Fruit fly (Drosophila melanogaster) whole organism, adult: ENCODE data around the gene CG18661.

ENCODE experiments used
- CG33017 ChIP-seq: fragments of 200-800 bp; sonication (Bioruptor generic); optimal IDR thresholded peaks from 2 replicates; lab custom pipeline; 2018; ENCODE audit warnings: missing biosample characterization, mild to moderate bottlenecking, missing genetic modification characterization, moderate library complexity
- CG7101 ChIP-seq: fragments of 200-800 bp; sonication (Bioruptor generic); optimal IDR thresholded peaks from 2 replicates; lab custom pipeline; 2018; ENCODE audit warnings: missing biosample characterization, mild to moderate bottlenecking, missing genetic modification characterization, moderate library complexity

dm6 chr2L:8974506-8974905 lies 22.9 kb upstream of the CG18661 start:
- TF ChIP-seq CG33017 (tag; lab: Kevin White, UChicago), result no peak
- no peak for TF ChIP-seq CG7101 (tag; lab: Kevin White, UChicago)
